Fruit fly (Drosophila melanogaster): ENCODE measurements around the gene Rala.

The Rala gene

dm6 chrX:3671469-3672094 lies 47.9 kb downstream of the Rala start, which contains the start of the genes Parg and Mnt:
Parg (minus strand) TSS chrX:3671502.
Mnt (plus strand) TSS chrX:3671801.
- TF ChIP-seq Sry-δ (GFP tag; optimal IDR thresholded peaks at IDR 0.05), result peak; percentile 78
- TF ChIP-seq CG4707 (GFP tag; optimal IDR thresholded peaks at IDR 0.05), result no peak
- no peak for TF ChIP-seq vvl (GFP tag; IDR thresholded peaks at IDR 0.05)
- TF ChIP-seq gsb (GFP tag; IDR thresholded peaks at IDR 0.05), result no peak
- no peak for TF ChIP-seq Hey (tag; optimal IDR thresholded peaks at IDR 0.05)
- peak; percentile 15 for TF ChIP-seq shn (GFP tag; optimal IDR thresholded peaks at IDR 0.05)
- TF ChIP-seq ap (GFP tag; IDR thresholded peaks at IDR 0.05), result no peak
- no peak for TF ChIP-seq gcm (GFP tag; optimal IDR thresholded peaks at IDR 0.05)
- TF ChIP-seq D19B (GFP tag; optimal IDR thresholded peaks at IDR 0.05), result no peak
- no peak for TF ChIP-seq Gsc (GFP tag; IDR thresholded peaks at IDR 0.05)
- no peak for TF ChIP-seq CG6254 (GFP tag; optimal IDR thresholded peaks at IDR 0.05)
- no peak for TF ChIP-seq jigr1 (GFP tag; IDR thresholded peaks at IDR 0.05)
- no peak for TF ChIP-seq fd3F (GFP tag; optimal IDR thresholded peaks at IDR 0.05)
- no peak for TF ChIP-seq Doc2 (GFP tag; IDR thresholded peaks at IDR 0.05)
- TF ChIP-seq dmrt11E (tag; optimal IDR thresholded peaks at IDR 0.05), result no peak
- TF ChIP-seq Hr51 (GFP tag; optimal IDR thresholded peaks at IDR 0.05), result peak in 1 of 2 experiments; percentile 36
- TF ChIP-seq Oaz (GFP tag; IDR thresholded peaks at IDR 0.05), result no peak
- TF ChIP-seq Adf1 (GFP tag; IDR thresholded peaks at IDR 0.05), result no peak
- peak; percentile 67 for TF ChIP-seq inv (GFP tag; IDR thresholded peaks at IDR 0.05; ENCODE audit: partially characterized antibody)
- no peak for TF ChIP-seq Hr39 (optimal IDR thresholded peaks at IDR 0.05)
- TF ChIP-seq CG7271 (tag; optimal IDR thresholded peaks at IDR 0.05), result no peak
- TF ChIP-seq CG4617 (GFP tag; optimal IDR thresholded peaks at IDR 0.05; ENCODE audit: borderline replicate concordance), result no peak
- TF ChIP-seq nom (GFP tag; optimal IDR thresholded peaks at IDR 0.05), result no peak
- TF ChIP-seq CG14965 (GFP tag; optimal IDR thresholded peaks at IDR 0.05; ENCODE audit: borderline replicate concordance), result no peak
- TF ChIP-seq crol (GFP tag; IDR thresholded peaks at IDR 0.05), result no peak
- TF ChIP-seq slou (GFP tag; optimal IDR thresholded peaks at IDR 0.05), result no peak
- TF ChIP-seq pnt (GFP tag; optimal IDR thresholded peaks at IDR 0.05), result no peak
- no peak for TF ChIP-seq CHES-1-like (GFP tag; optimal IDR thresholded peaks at IDR 0.05)
- TF ChIP-seq pho (GFP tag; optimal IDR thresholded peaks at IDR 0.05), result no peak
- TF ChIP-seq ab (GFP tag; optimal IDR thresholded peaks at IDR 0.05), result no peak
- TF ChIP-seq seq (GFP tag; IDR thresholded peaks at IDR 0.05), result no peak
- peak; percentile 4 for TF ChIP-seq Camta (GFP tag; optimal IDR thresholded peaks at IDR 0.05)
- no peak for TF ChIP-seq al (GFP tag; IDR thresholded peaks at IDR 0.05)
- TF ChIP-seq hth (optimal IDR thresholded peaks at IDR 0.05), result no peak
- TF ChIP-seq Usf (GFP tag; optimal IDR thresholded peaks at IDR 0.05), result no peak
- peak; percentile 65 for TF ChIP-seq CG16813 (GFP tag; IDR thresholded peaks at IDR 0.05; ENCODE audit: partially characterized antibody)
- no peak for TF ChIP-seq phol (tag; optimal IDR thresholded peaks at IDR 0.05)
- TF ChIP-seq CG10565 (GFP tag; optimal IDR thresholded peaks at IDR 0.05), result no peak
- TF ChIP-seq danr (GFP tag; IDR thresholded peaks at IDR 0.05), result no peak
- no peak for TF ChIP-seq pita (GFP tag; optimal IDR thresholded peaks at IDR 0.05)
- no peak for TF ChIP-seq CG8089 (GFP tag; optimal IDR thresholded peaks at IDR 0.05)
- no peak for TF ChIP-seq crc (GFP tag; optimal IDR thresholded peaks at IDR 0.05)
- peak; percentile 28 for TF ChIP-seq gem (tag; optimal IDR thresholded peaks at IDR 0.05)
- peak; percentile 10 for TF ChIP-seq CG11504 (tag; optimal IDR thresholded peaks at IDR 0.05)
- TF ChIP-seq Gug (GFP tag; IDR thresholded peaks at IDR 0.05), result no peak
- no peak for TF ChIP-seq CG11723 (GFP tag; optimal IDR thresholded peaks at IDR 0.05)
- no peak for TF ChIP-seq Dref (GFP tag; IDR thresholded peaks at IDR 0.05)
- no peak for TF ChIP-seq gsb-n (tag; optimal IDR thresholded peaks at IDR 0.05)
- no peak for TF ChIP-seq Tbp (GFP tag; optimal IDR thresholded peaks at IDR 0.05)
- peak; percentile 25 for TF ChIP-seq zf30C (GFP tag; optimal IDR thresholded peaks at IDR 0.05)
- no peak for TF ChIP-seq aop (GFP tag; IDR thresholded peaks at IDR 0.05)
- TF ChIP-seq CG17186 (GFP tag; optimal IDR thresholded peaks at IDR 0.05), result peak; percentile 10
